Fruit fly (Drosophila melanogaster) whole organism, embryonic: ENCODE measurements around the gene CG14352.

Source experiments
- Bdp1 ChIP-seq: fragments of 200-800 bp; sonication (Bioruptor generic); optimal IDR thresholded peaks from 3 replicates; lab custom pipeline; 2016; ENCODE audit warnings: missing biosample characterization, missing genetic modification characterization
- BtbVII ChIP-seq: fragments of 200-800 bp; sonication (Bioruptor generic); optimal IDR thresholded peaks from 3 replicates; lab custom pipeline; 2017; ENCODE audit warnings: missing biosample characterization, mild to moderate bottlenecking, missing genetic modification characterization
- CG10565 ChIP-seq: fragments of 200-800 bp; sonication (Bioruptor generic); optimal IDR thresholded peaks from 3 replicates; lab custom pipeline; 2016; ENCODE audit warnings: missing biosample characterization, mild to moderate bottlenecking, missing genetic modification characterization
- CG11093 ChIP-seq: fragments of 200-800 bp; sonication (Bioruptor generic); IDR thresholded peaks from 3 replicates; pipeline ENCODE4 v1.3.6; 2022; ENCODE audit warnings: missing biosample characterization, missing genetic modification characterization
- CG11247 ChIP-seq: fragments of 200-800 bp; sonication (Bioruptor generic); IDR thresholded peaks from 2 replicates; pipeline ENCODE4 v1.3.6; 2022; ENCODE audit warnings: missing biosample characterization, missing genetic modification characterization
- CG12155 ChIP-seq: fragments of 200-800 bp; sonication (Bioruptor generic); optimal IDR thresholded peaks from 3 replicates; lab custom pipeline; 2016; ENCODE audit warnings: missing biosample characterization, missing genetic modification characterization
- CG12299 ChIP-seq: fragments of 200-800 bp; sonication (Bioruptor generic); optimal IDR thresholded peaks from 2 replicates; lab custom pipeline; 2018; ENCODE audit warnings: missing biosample characterization, mild to moderate bottlenecking, missing genetic modification characterization
- CG12942 ChIP-seq: fragments of 200-800 bp; sonication (Bioruptor generic); optimal IDR thresholded peaks from 3 replicates; lab custom pipeline; 2016; ENCODE audit warnings: missing biosample characterization, missing genetic modification characterization
- CG14965 ChIP-seq: fragments of 200-800 bp; sonication (Bioruptor generic); optimal IDR thresholded peaks from 2 replicates; lab custom pipeline; 2016; ENCODE audit warnings: missing biosample characterization, missing genetic modification characterization, borderline replicate concordance
- CG15514 ChIP-seq: fragments of 200-800 bp; sonication (Bioruptor generic); optimal IDR thresholded peaks from 3 replicates; lab custom pipeline; 2017; ENCODE audit warnings: missing biosample characterization, missing genetic modification characterization, mild to moderate bottlenecking, moderate library complexity, missing genetic modification reagents
- CG16815 ChIP-seq: fragments of 200-800 bp; sonication (Bioruptor generic); optimal IDR thresholded peaks from 3 replicates; lab custom pipeline; 2017; ENCODE audit warnings: missing biosample characterization, mild to moderate bottlenecking, missing genetic modification characterization
- CG17328 ChIP-seq: fragments of 200-800 bp; sonication (Bioruptor generic); IDR thresholded peaks from 2 replicates; pipeline ENCODE4 v1.3.6; 2022; ENCODE audit warnings: missing biosample characterization, missing genetic modification characterization
- CG1792 ChIP-seq: fragments of 200-800 bp; sonication (Bioruptor generic); optimal IDR thresholded peaks from 2 replicates; lab custom pipeline; 2016; ENCODE audit warnings: missing biosample characterization, missing genetic modification characterization
- CG18619 ChIP-seq: fragments of 200-800 bp; sonication (Bioruptor generic); optimal IDR thresholded peaks from 3 replicates; lab custom pipeline; 2017; ENCODE audit warnings: missing biosample characterization, mild to moderate bottlenecking, missing genetic modification characterization
- CG2116 ChIP-seq: fragments of 200-800 bp; sonication (Bioruptor generic); optimal IDR thresholded peaks from 3 replicates; lab custom pipeline; 2018; ENCODE audit warnings: missing biosample characterization, mild to moderate bottlenecking, missing genetic modification characterization
- CG2202 ChIP-seq: fragments of 200-800 bp; sonication (Bioruptor generic); optimal IDR thresholded peaks from 2 replicates; lab custom pipeline; 2018; ENCODE audit warnings: missing biosample characterization, mild to moderate bottlenecking, missing genetic modification characterization
- CG30403 ChIP-seq: fragments of 200-800 bp; sonication (Bioruptor generic); optimal IDR thresholded peaks from 3 replicates; lab custom pipeline; 2016; ENCODE audit warnings: missing biosample characterization, missing genetic modification characterization
- CG3065 ChIP-seq: fragments of 200-800 bp; sonication (Bioruptor generic); optimal IDR thresholded peaks from 2 replicates; lab custom pipeline; 2016; ENCODE audit warnings: missing biosample characterization, missing genetic modification characterization
- CG3726 ChIP-seq: fragments of 200-800 bp; sonication (Bioruptor generic); IDR thresholded peaks from 3 replicates; pipeline ENCODE4, ENCODE4 v1.3.6; 2022; ENCODE audit warnings: missing biosample characterization, missing genetic modification characterization
- CG4617 ChIP-seq: fragments of 200-800 bp; sonication (Bioruptor generic); optimal IDR thresholded peaks from 3 replicates; lab custom pipeline; 2016; ENCODE audit warnings: missing biosample characterization, missing genetic modification characterization, borderline replicate concordance
- CG4730 ChIP-seq: fragments of 200-800 bp; sonication (Bioruptor generic); IDR thresholded peaks from 2 replicates; pipeline ENCODE4 v1.3.6; 2022; ENCODE audit warnings: missing biosample characterization, missing genetic modification characterization
- CG7372 ChIP-seq: fragments of 200-800 bp; sonication (Bioruptor generic); IDR thresholded peaks from 2 replicates; pipeline ENCODE4 v1.3.6; 2022; ENCODE audit warnings: missing biosample characterization, missing genetic modification characterization
- CG7839 ChIP-seq: fragments of 200-800 bp; sonication (Bioruptor generic); optimal IDR thresholded peaks from 3 replicates; lab custom pipeline; 2018; ENCODE audit warnings: missing biosample characterization, mild to moderate bottlenecking, missing genetic modification characterization, moderate library complexity
- Doc2 ChIP-seq: fragments of 200-800 bp; sonication (Bioruptor generic); IDR thresholded peaks from 2 replicates; pipeline ENCODE4 v1.3.6; 2022; ENCODE audit warnings: missing biosample characterization, missing genetic modification characterization
- Ets97D ChIP-seq: fragments of 200-800 bp; sonication (Bioruptor generic); optimal IDR thresholded peaks from 3 replicates; lab custom pipeline; 2016; ENCODE audit warnings: missing biosample characterization, missing genetic modification characterization
- Fer3 ChIP-seq: fragments of 200-800 bp; sonication (Bioruptor generic); optimal IDR thresholded peaks from 2 replicates; lab custom pipeline; 2018; ENCODE audit warnings: missing biosample characterization, mild to moderate bottlenecking, missing genetic modification characterization, moderate library complexity
- HLH4C ChIP-seq: fragments of 200-800 bp; sonication (Bioruptor generic); IDR thresholded peaks from 3 replicates; pipeline ENCODE4 v1.3.6; 2022; ENCODE audit warnings: missing biosample characterization, missing genetic modification characterization; ENCODE audit not compliant: partially characterized antibody
- Rx ChIP-seq: fragments of 200-800 bp; sonication (Bioruptor generic); IDR thresholded peaks from 2 replicates; pipeline ENCODE4 v1.3.6; 2022; ENCODE audit warnings: missing biosample characterization, missing genetic modification characterization
- Usf ChIP-seq: fragments of 200-800 bp; sonication (Bioruptor generic); optimal IDR thresholded peaks from 2 replicates; lab custom pipeline; 2017; ENCODE audit warnings: missing genotype, missing biosample characterization, missing genetic modification characterization
- Vsx1 ChIP-seq: fragments of 200-800 bp; sonication (Bioruptor generic); optimal IDR thresholded peaks from 2 replicates; lab custom pipeline; 2017; ENCODE audit warnings: missing biosample characterization, mild to moderate bottlenecking, missing genetic modification characterization, missing genetic modification reagents
- aop ChIP-seq: fragments of 200-800 bp; sonication (Bioruptor generic); IDR thresholded peaks from 2 replicates; pipeline ENCODE4 v1.3.6; 2022; ENCODE audit warnings: missing biosample characterization, missing genetic modification characterization
- bab2 ChIP-seq: fragments of 200-800 bp; sonication (Bioruptor generic); optimal IDR thresholded peaks from 2 replicates; lab custom pipeline; 2016; ENCODE audit warnings: missing biosample characterization, missing genetic modification characterization
- bowl ChIP-seq: fragments of 200-800 bp; sonication (Bioruptor generic); IDR thresholded peaks from 2 replicates; pipeline ENCODE4 v1.3.6; 2022; ENCODE audit warnings: missing biosample characterization, missing genetic modification characterization
- dan ChIP-seq: fragments of 200-800 bp; sonication (Bioruptor generic); IDR thresholded peaks from 2 replicates; pipeline ENCODE4 v1.3.6; 2022; ENCODE audit warnings: missing biosample characterization, missing genetic modification characterization
- ems ChIP-seq: fragments of 200-800 bp; sonication (Bioruptor generic); optimal IDR thresholded peaks from 3 replicates; lab custom pipeline; 2016; ENCODE audit warnings: missing biosample characterization, missing genetic modification characterization
- gcm ChIP-seq: fragments of 200-800 bp; sonication (Bioruptor generic); optimal IDR thresholded peaks from 2 replicates; lab custom pipeline; 2019; ENCODE audit warnings: missing biosample characterization, mild to moderate bottlenecking, missing genetic modification characterization, moderate library complexity
- gsb ChIP-seq: fragments of 200-800 bp; sonication (Bioruptor generic); IDR thresholded peaks from 2 replicates; pipeline ENCODE4 v1.3.6; 2022; ENCODE audit warnings: missing biosample characterization, missing genetic modification characterization
- gt ChIP-seq: fragments of 200-800 bp; sonication (Bioruptor generic); IDR thresholded peaks from 2 replicates; pipeline ENCODE4 v1.3.6; 2022; ENCODE audit warnings: missing biosample characterization, missing genetic modification characterization
- h ChIP-seq: fragments of >200 bp; optimal IDR thresholded peaks from 2 replicates; lab custom pipeline; 2017
- ham ChIP-seq: fragments of 200-800 bp; sonication (Bioruptor generic); IDR thresholded peaks from 2 replicates; pipeline ENCODE4 v1.3.6; 2022; ENCODE audit warnings: missing biosample characterization, missing genetic modification characterization
- hth ChIP-seq: fragments of >200 bp; optimal IDR thresholded peaks from 2 replicates; lab custom pipeline; 2017; ENCODE audit warnings: inconsistent platforms
- lab ChIP-seq: fragments of 200-800 bp; sonication (Bioruptor generic); optimal IDR thresholded peaks from 3 replicates; lab custom pipeline; 2017; ENCODE audit warnings: missing biosample characterization, missing genetic modification characterization, mild to moderate bottlenecking, moderate library complexity, missing genetic modification reagents
- lov ChIP-seq, 2 experiments: fragments of 200-800 bp in 1 of 2; fragments of >200 bp in 1 of 2; sonication (Bioruptor generic) in 1 of 2; IDR thresholded peaks in 1 of 2; optimal IDR thresholded peaks in 1 of 2; 2 replicates in 1 of 2; 3 replicates in 1 of 2; pipeline versions ENCODE4 v1.3.6 to Lab custom; 2017 to 2022; ENCODE audit warnings: missing biosample characterization in 1 of 2, missing genetic modification characterization in 1 of 2
- mam ChIP-seq: fragments of 200-800 bp; sonication (Bioruptor generic); optimal IDR thresholded peaks from 3 replicates; lab custom pipeline; 2016; ENCODE audit warnings: missing biosample characterization, missing genetic modification characterization
- pfk ChIP-seq: fragments of 200-800 bp; sonication (Bioruptor generic); optimal IDR thresholded peaks from 2 replicates; lab custom pipeline; 2018; ENCODE audit warnings: missing biosample characterization, mild to moderate bottlenecking, missing genetic modification characterization, moderate library complexity
- pum ChIP-seq: fragments of 200-800 bp; sonication (Bioruptor generic); optimal IDR thresholded peaks from 2 replicates; lab custom pipeline; 2016; ENCODE audit warnings: missing biosample characterization, missing genetic modification characterization
- rib ChIP-seq: fragments of 200-800 bp; sonication (Bioruptor generic); IDR thresholded peaks from 2 replicates; pipeline ENCODE4 v1.3.6; 2022; ENCODE audit warnings: missing biosample characterization, missing genetic modification characterization
- seq ChIP-seq: fragments of 200-800 bp; sonication (Bioruptor generic); IDR thresholded peaks from 2 replicates; pipeline ENCODE4 v1.3.6; 2022; ENCODE audit warnings: missing biosample characterization, missing genetic modification characterization
- sug ChIP-seq: fragments of 200-800 bp; optimal IDR thresholded peaks from 2 replicates; lab custom pipeline; 2019; ENCODE audit warnings: missing biosample characterization, mild to moderate bottlenecking, missing genetic modification characterization, moderate library complexity
- unc-4 ChIP-seq: fragments of 200-800 bp; sonication (Bioruptor generic); IDR thresholded peaks from 2 replicates; pipeline ENCODE4 v1.3.6; 2022; ENCODE audit warnings: missing biosample characterization, missing genetic modification characterization; ENCODE audit not compliant: partially characterized antibody
- vfl ChIP-seq: fragments of 200-800 bp; sonication (Bioruptor generic); optimal IDR thresholded peaks from 2 replicates; lab custom pipeline; 2016; ENCODE audit warnings: missing biosample characterization, missing genetic modification characterization

The CG14352 gene

DNA sequence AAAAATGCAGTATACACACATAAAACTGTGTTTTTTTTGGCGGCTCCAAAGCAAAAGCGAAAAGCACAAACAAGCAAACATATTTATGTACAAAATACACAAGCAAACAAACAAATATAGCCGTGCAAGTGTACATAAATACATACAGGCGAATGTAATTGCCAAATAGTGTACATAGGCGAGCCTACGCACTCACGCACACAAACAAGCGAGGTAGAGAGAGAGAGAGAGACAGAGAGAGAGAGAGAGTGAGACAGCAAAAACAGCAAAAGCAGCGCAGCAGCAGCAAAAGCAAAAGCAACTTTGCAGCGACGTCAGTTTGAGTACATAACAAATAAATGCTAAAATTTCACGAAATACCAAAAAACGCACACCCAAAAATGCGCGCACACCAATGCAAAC is 37.5 kb downstream of the CG14352 start (continued):
- TF ChIP-seq dan (GFP tag; lab: Robert Waterston, UW) (no peak), vfl (no peak), CG18619 (GFP tag; lab: Kevin White, UChicago) (peak; percentile 75), bowl (GFP tag; lab: Robert Waterston, UW) (peak; percentile 70), lov (optimal IDR thresholded peaks at IDR 0.05; lab: Kevin White, UChicago) (no peak), lov (GFP tag; IDR thresholded peaks at IDR 0.05; lab: Robert Waterston, UW) (peak; percentile 88), CG11093 (GFP tag; lab: Robert Waterston, UW) (peak; percentile 15; the same call in 1 of the 3 replicates), aop (no peak), CG12942 (peak; percentile 81), ems (GFP tag; lab: Kevin White, UChicago) (peak; percentile 57), CG4617 (GFP tag; lab: Kevin White, UChicago) (peak; percentile 50), CG14965 (GFP tag; lab: Kevin White, UChicago) (peak; percentile 64), h (no peak), Fer3 (tag; lab: Kevin White, UChicago) (peak; percentile 85), CG17328 (GFP tag; lab: Robert Waterston, UW) (peak; percentile 74), CG10565 (GFP tag; lab: Kevin White, UChicago) (no peak), gcm (GFP tag; lab: Kevin White, UChicago) (peak; percentile 79), gt (GFP tag; lab: Robert Waterston, UW) (no peak), pfk (GFP tag; lab: Kevin White, UChicago) (peak; percentile 66), CG4730 (GFP tag; lab: Robert Waterston, UW) (peak; percentile 25; the same call in 1 of the 2 replicates), CG7839 (tag; lab: Kevin White, UChicago) (peak; percentile 58), CG15514 (peak; percentile 61), CG2116 (GFP tag; lab: Kevin White, UChicago) (peak; percentile 24), unc-4 (GFP tag; lab: Robert Waterston, UW) (no peak), CG16815 (GFP tag; lab: Kevin White, UChicago) (no peak), Ets97D (GFP tag; lab: Kevin White, UChicago) (no peak), bab2 (peak; percentile 90), Usf (GFP tag; lab: Kevin White, UChicago) (no peak), ham (no peak), CG11247 (peak; percentile 74), seq (GFP tag; lab: Robert Waterston, UW) (peak; percentile 79), Bdp1 (GFP tag; lab: Kevin White, UChicago) (peak; percentile 73), gsb (peak; percentile 13; the same call in 1 of the 2 replicates), CG7372 (GFP tag; lab: Robert Waterston, UW) (no peak; the same call in 1 of the 2 replicates), Rx (GFP tag; lab: Robert Waterston, UW) (peak; percentile 29; the same call in 1 of the 2 replicates), rib (GFP tag; lab: Robert Waterston, UW) (0 out of 2 replicates have a peak, but pooled peaks have one; percentile 49), pum (GFP tag; lab: Kevin White, UChicago) (peak; percentile 57), BtbVII (GFP tag; lab: Kevin White, UChicago) (peak; percentile 71), sug (no peak), Doc2 (GFP tag; lab: Robert Waterston, UW) (no peak), HLH4C (GFP tag; lab: Robert Waterston, UW) (no peak), Vsx1 (GFP tag; lab: Kevin White, UChicago) (peak; percentile 95), lab (GFP tag; lab: Kevin White, UChicago) (peak; percentile 95), CG3726 (GFP tag; lab: Robert Waterston, UW) (peak; percentile 58; the same call in 1 of the 3 replicates), CG12155 (no peak), CG2202 (tag; lab: Kevin White, UChicago) (peak; percentile 84), CG3065 (peak; percentile 63), CG1792 (GFP tag; lab: Kevin White, UChicago) (peak; percentile 91), mam (peak; percentile 17), CG12299 (tag; lab: Kevin White, UChicago) (peak; percentile 78), CG30403 (GFP tag; lab: Kevin White, UChicago) (no peak), hth (lab: Kevin White, UChicago) (no peak)
